Worm (Caenorhabditis elegans): Measurements from ENCODE around the gene K08E3.2.

K08E3.2 gene

DNA sequence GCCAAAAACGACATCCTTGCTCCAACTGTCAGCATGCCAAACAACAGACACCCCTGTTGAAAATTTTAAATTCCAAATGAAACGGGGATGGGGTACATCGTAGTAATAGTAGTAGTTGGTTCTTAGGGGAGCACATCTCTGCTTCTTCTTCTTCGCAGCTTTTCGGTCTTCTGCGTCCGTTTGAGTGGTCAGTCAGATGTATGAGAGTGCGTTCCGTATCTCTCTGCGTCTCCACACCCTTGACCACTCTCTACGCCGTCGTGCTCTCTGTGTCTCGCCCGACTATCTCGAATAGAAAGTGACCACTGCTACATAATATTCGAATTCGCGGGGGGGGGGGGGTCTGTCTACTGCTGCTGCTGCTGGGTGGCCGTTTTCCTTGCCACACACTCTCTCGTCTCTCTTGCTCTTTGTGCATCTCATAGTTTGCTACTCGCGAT is 35.6 kb downstream of the K08E3.2 start (continued):
- TF ChIP-seq dsc-1 (tag; optimal IDR thresholded peaks at IDR 0.05) (peak; percentile 13), mef-2 (tag; optimal IDR thresholded peaks at IDR 0.05) (no peak), fkh-8 (tag; optimal IDR thresholded peaks at IDR 0.05) (peak; percentile 64), alr-1 (tag; optimal IDR thresholded peaks at IDR 0.05; ENCODE audit: borderline replicate concordance) (no peak), lin-35 (GFP tag; optimal IDR thresholded peaks at IDR 0.05) (peak in 1 of 2 experiments; percentile 12)

DNA sequence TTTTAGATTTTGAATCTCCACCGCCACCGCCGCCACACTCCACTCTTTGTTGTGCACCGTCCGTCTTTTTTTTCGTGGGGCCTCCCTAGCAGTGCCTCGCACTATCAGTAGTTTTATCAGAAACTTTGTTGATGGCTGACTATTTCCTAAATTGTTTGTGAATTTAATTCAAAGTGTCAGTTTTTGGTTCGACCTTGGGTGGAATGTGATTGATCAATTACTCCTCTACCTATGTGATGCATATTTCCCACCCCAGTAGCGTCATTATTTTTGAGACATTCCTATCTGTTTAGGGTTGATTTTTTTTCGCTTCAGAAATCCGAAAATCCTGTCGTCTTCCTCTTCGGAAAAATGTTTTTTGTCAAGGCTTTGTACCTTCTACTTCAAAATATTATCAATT is 37.8 kb downstream of the K08E3.2 start:
- no peak for TF ChIP-seq isw-1 (GFP tag; IDR thresholded peaks at IDR 0.05)
- TF ChIP-seq lsy-2 (tag; optimal IDR thresholded peaks at IDR 0.05), result peak in 1 of 2 experiments; percentile 8
- TF ChIP-seq nhr-11 (tag; optimal IDR thresholded peaks at IDR 0.05), result no peak
- TF ChIP-seq fkh-4 (tag; optimal IDR thresholded peaks at IDR 0.05; ENCODE audit: borderline replicate concordance), result no peak
- no peak for TF ChIP-seq ceh-63 (GFP tag; optimal IDR thresholded peaks at IDR 0.05)
- no peak for TF ChIP-seq ceh-88 (GFP tag; IDR thresholded peaks at IDR 0.05)
- no peak for TF ChIP-seq ces-1 (GFP tag; optimal IDR thresholded peaks at IDR 0.05)
- TF ChIP-seq C16A3.4 (tag; optimal IDR thresholded peaks at IDR 0.05), result no peak
- no peak for TF ChIP-seq nhr-19 (GFP tag; conservative IDR thresholded peaks at IDR 0.05)
- no peak for TF ChIP-seq ama-1 (optimal IDR thresholded peaks at IDR 0.05)
- TF ChIP-seq vab-15 (tag; optimal IDR thresholded peaks at IDR 0.05), result peak; percentile 30
- no peak for TF ChIP-seq nhr-47 (tag; optimal IDR thresholded peaks at IDR 0.05)
- no peak for TF ChIP-seq unc-130 (tag; optimal IDR thresholded peaks at IDR 0.05)
- TF ChIP-seq mdl-1 (tag; optimal IDR thresholded peaks at IDR 0.05), result no peak
- TF ChIP-seq xbp-1 (tag; optimal IDR thresholded peaks at IDR 0.05), result no peak
- TF ChIP-seq zip-4 (GFP tag; optimal IDR thresholded peaks at IDR 0.05), result no peak
- no peak for TF ChIP-seq unc-30 (tag; optimal IDR thresholded peaks at IDR 0.05)
- no peak for TF ChIP-seq unc-86 (tag; optimal IDR thresholded peaks at IDR 0.05)
- peak; percentile 85 for TF ChIP-seq nhr-85 (tag)
- no peak for TF ChIP-seq alr-1 (tag; optimal IDR thresholded peaks at IDR 0.05; ENCODE audit: borderline replicate concordance)
- TF ChIP-seq dsc-1 (tag; optimal IDR thresholded peaks at IDR 0.05), result no peak
- TF ChIP-seq fos-1 (tag; optimal IDR thresholded peaks at IDR 0.05), result no peak
- no peak for TF ChIP-seq swsn-7 (tag; optimal IDR thresholded peaks at IDR 0.05)
- TF ChIP-seq egl-13 (tag; optimal IDR thresholded peaks at IDR 0.05), result no peak
- no peak for TF ChIP-seq snpc-4 (tag; optimal IDR thresholded peaks at IDR 0.05)
- TF ChIP-seq irx-1 (tag; optimal IDR thresholded peaks at IDR 0.05), result no peak
- TF ChIP-seq dpl-1 (GFP tag; optimal IDR thresholded peaks at IDR 0.05), result no peak
- TF ChIP-seq egl-27 (tag; optimal IDR thresholded peaks at IDR 0.05), result no peak
- no peak for TF ChIP-seq F16B12.6 (tag; optimal IDR thresholded peaks at IDR 0.05)
- TF ChIP-seq ets-5 (GFP tag; IDR thresholded peaks at IDR 0.05), result no peak
- TF ChIP-seq nhr-28 (tag; optimal IDR thresholded peaks at IDR 0.05), result no peak
- TF ChIP-seq aha-1 (tag; optimal IDR thresholded peaks at IDR 0.05), result no peak
- TF ChIP-seq C04F5.9 (tag; optimal IDR thresholded peaks at IDR 0.05), result no peak
- TF ChIP-seq efl-1 (optimal IDR thresholded peaks at IDR 0.05), result no peak
- TF ChIP-seq efl-1 (GFP tag; optimal IDR thresholded peaks at IDR 0.05 in 1 of 2), result no peak
- peak; percentile 44 for TF ChIP-seq snu-23 (GFP tag; optimal IDR thresholded peaks at IDR 0.05)
- no peak for TF ChIP-seq efl-3 (GFP tag; optimal IDR thresholded peaks at IDR 0.05)
- TF ChIP-seq grh-1 (GFP tag; IDR thresholded peaks at IDR 0.05), result peak; percentile 30; the same call in 1 of the 2 replicates
- TF ChIP-seq elt-3 (tag; optimal IDR thresholded peaks at IDR 0.05), result peak in 2 of 6 experiments; percentile 10 to 20
- TF ChIP-seq aly-2 (tag; optimal IDR thresholded peaks at IDR 0.05), result no peak
- TF ChIP-seq mep-1 (tag; optimal IDR thresholded peaks at IDR 0.05), result peak; percentile 28
- no peak for TF ChIP-seq mab-9 (GFP tag; IDR thresholded peaks at IDR 0.05)
- peak in 1 of 2 experiments; percentile 35 for TF ChIP-seq lin-35 (GFP tag; optimal IDR thresholded peaks at IDR 0.05)
- no peak for TF ChIP-seq tlp-1 (tag; optimal IDR thresholded peaks at IDR 0.05)
- TF ChIP-seq hlh-4 (tag; optimal IDR thresholded peaks at IDR 0.05), result no peak
- TF ChIP-seq ztf-4 (tag; optimal IDR thresholded peaks at IDR 0.05), result no peak
- no peak for TF ChIP-seq fkh-8 (tag; optimal IDR thresholded peaks at IDR 0.05)
- no peak for TF ChIP-seq elt-2 (tag; optimal IDR thresholded peaks at IDR 0.05)
- TF ChIP-seq lin-39 (tag; optimal IDR thresholded peaks at IDR 0.05), result no peak
- peak; percentile 44 for TF ChIP-seq lin-14 (GFP tag; optimal IDR thresholded peaks at IDR 0.05)
- peak; percentile 16 for TF ChIP-seq tbx-2 (tag; optimal IDR thresholded peaks at IDR 0.05)
